Fruit fly (Drosophila melanogaster): ENCODE results near the gene COX6AL2.
A peak's percentile ranks its signal among the peaks of the same experiment; 100 is the strongest.

The COX6AL2 gene

DNA sequence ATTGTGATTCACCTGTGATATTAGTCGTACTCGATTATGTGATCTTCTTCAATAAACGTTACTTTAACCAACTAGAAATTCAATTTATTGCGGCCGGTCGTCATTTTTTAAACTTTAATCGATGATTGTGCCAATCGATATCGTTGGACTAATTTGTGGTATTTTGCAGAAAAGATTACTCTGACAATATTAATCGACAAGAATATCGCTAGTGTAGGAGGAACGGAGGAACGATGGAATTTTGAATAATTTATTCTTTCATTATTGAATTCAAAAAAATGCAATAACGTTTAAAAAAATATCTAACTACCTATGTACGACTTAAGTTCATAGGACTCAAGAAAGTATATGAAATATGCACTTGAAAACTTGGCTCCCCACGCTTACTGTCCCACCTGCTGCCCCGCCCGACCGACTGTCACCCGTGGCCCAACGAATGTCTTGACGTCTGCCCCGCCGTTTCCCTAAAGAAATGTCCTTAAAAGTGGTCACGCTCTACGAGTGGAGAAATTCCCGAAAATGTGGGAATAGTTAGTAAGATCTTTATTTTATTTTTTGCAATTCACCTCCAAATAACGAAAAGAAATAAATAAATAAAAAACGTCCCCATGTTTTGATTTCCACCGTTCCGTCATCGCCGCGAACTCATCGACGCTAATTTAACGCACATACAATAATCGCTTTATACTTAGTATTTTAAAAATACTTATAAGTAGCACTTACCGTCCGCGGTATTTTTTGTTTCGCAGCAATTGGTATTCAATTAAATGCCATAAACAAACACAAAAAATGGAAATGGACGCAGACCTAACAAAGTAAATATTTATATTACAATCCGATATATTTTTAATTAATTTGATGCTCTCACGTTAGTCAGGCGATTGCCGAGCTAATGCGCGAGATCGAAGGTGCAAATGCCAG is 48.2 kb downstream of the COX6AL2 start, which contains the start of gene CG14074 (continued):
- TF ChIP-seq vnd (GFP tag; IDR thresholded peaks at IDR 0.05; ENCODE audit: partially characterized antibody) = peak; percentile 42; the same call in 1 of the 3 replicates
- no peak for TF ChIP-seq bab2 (GFP tag; optimal IDR thresholded peaks at IDR 0.05)
- no peak for TF ChIP-seq caup (GFP tag; optimal IDR thresholded peaks at IDR 0.05; ENCODE audit: severe bottlenecking)
- peak; percentile 78 for TF ChIP-seq CG6791 (GFP tag; IDR thresholded peaks at IDR 0.05; ENCODE audit: partially characterized antibody)
- TF ChIP-seq CG8290 (GFP tag; optimal IDR thresholded peaks at IDR 0.05) = peak; percentile 12
- peak; percentile 59 to 72 for TF ChIP-seq CG8290 (tag; optimal IDR thresholded peaks at IDR 0.05)
- no peak for TF ChIP-seq CG18599 (GFP tag; optimal IDR thresholded peaks at IDR 0.05)
- TF ChIP-seq Ets97D (GFP tag; optimal IDR thresholded peaks at IDR 0.05) = no peak
- peak; percentile 39; the same call in 1 of the 2 replicates for TF ChIP-seq hbn (GFP tag; IDR thresholded peaks at IDR 0.05; ENCODE audit: partially characterized antibody)
- TF ChIP-seq HLH4C (GFP tag; IDR thresholded peaks at IDR 0.05; ENCODE audit: partially characterized antibody) = peak; percentile 59; the same call in 2 of the 3 replicates
- no peak for TF ChIP-seq Fer3 (tag; optimal IDR thresholded peaks at IDR 0.05)
- no peak for TF ChIP-seq CG4730 (GFP tag; IDR thresholded peaks at IDR 0.05)
- no peak for TF ChIP-seq Dad (GFP tag; optimal IDR thresholded peaks at IDR 0.05)
- no peak for TF ChIP-seq CG8089 (GFP tag; optimal IDR thresholded peaks at IDR 0.05)
- peak; percentile 9 for TF ChIP-seq Lhr (GFP tag; optimal IDR thresholded peaks at IDR 0.05)
- no peak for TF ChIP-seq wor (GFP tag; IDR thresholded peaks at IDR 0.05)
- TF ChIP-seq sc (optimal IDR thresholded peaks at IDR 0.05) = no peak
- TF ChIP-seq sc (GFP tag; optimal IDR thresholded peaks at IDR 0.05) = no peak
- no peak for TF ChIP-seq CG13894 (tag; optimal IDR thresholded peaks at IDR 0.05)
- no peak for TF ChIP-seq CG6654 (GFP tag; optimal IDR thresholded peaks at IDR 0.05)
- no peak for TF ChIP-seq jumu (GFP tag; optimal IDR thresholded peaks at IDR 0.05)
- no peak for TF ChIP-seq CG12391 (tag; optimal IDR thresholded peaks at IDR 0.05)
- TF ChIP-seq Vsx1 (GFP tag; optimal IDR thresholded peaks at IDR 0.05) = peak; percentile 2
- no peak for TF ChIP-seq slbo (GFP tag; IDR thresholded peaks at IDR 0.05)
- no peak for TF ChIP-seq CG18476 (GFP tag; optimal IDR thresholded peaks at IDR 0.05)
- no peak for TF ChIP-seq bigmax (GFP tag; optimal IDR thresholded peaks at IDR 0.05)
- TF ChIP-seq onecut (GFP tag; IDR thresholded peaks at IDR 0.05) = no peak
- no peak for TF ChIP-seq cato (GFP tag; optimal IDR thresholded peaks at IDR 0.05; ENCODE audit: borderline replicate concordance)
- TF ChIP-seq eyg (GFP tag; optimal IDR thresholded peaks at IDR 0.05) = no peak
- peak; percentile 69; the same call in 1 of the 2 replicates for TF ChIP-seq ato (GFP tag; IDR thresholded peaks at IDR 0.05; ENCODE audit: partially characterized antibody)
- peak; percentile 81 for TF ChIP-seq zen2 (GFP tag; IDR thresholded peaks at IDR 0.05; ENCODE audit: partially characterized antibody)
- peak; percentile 64 for TF ChIP-seq unc-4 (GFP tag; IDR thresholded peaks at IDR 0.05; ENCODE audit: partially characterized antibody)
- peak; percentile 59 for TF ChIP-seq CG34224 (GFP tag; IDR thresholded peaks at IDR 0.05; ENCODE audit: partially characterized antibody)
- TF ChIP-seq cad (GFP tag; optimal IDR thresholded peaks at IDR 0.05) = no peak
- TF ChIP-seq Scr (GFP tag; IDR thresholded peaks at IDR 0.05; ENCODE audit: partially characterized antibody) = peak; percentile 66
- peak; percentile 18 for TF ChIP-seq CG9797 (GFP tag; optimal IDR thresholded peaks at IDR 0.05)
- TF ChIP-seq MESR4 (GFP tag; optimal IDR thresholded peaks at IDR 0.05) = peak; percentile 47
- TF ChIP-seq ssp (GFP tag; IDR thresholded peaks at IDR 0.05) = no peak
- TF ChIP-seq CG34422 (GFP tag; IDR thresholded peaks at IDR 0.05) = no peak
- TF ChIP-seq Doc3 (GFP tag; IDR thresholded peaks at IDR 0.05; ENCODE audit: partially characterized antibody) = peak; percentile 44; the same call in 1 of the 3 replicates
- peak; percentile 68 for TF ChIP-seq CG7963 (GFP tag; IDR thresholded peaks at IDR 0.05; ENCODE audit: partially characterized antibody)
- no peak for TF ChIP-seq CG9817 (tag; optimal IDR thresholded peaks at IDR 0.05)
- TF ChIP-seq vvl (GFP tag; IDR thresholded peaks at IDR 0.05) = peak; percentile 60
- TF ChIP-seq CG13424 (tag; optimal IDR thresholded peaks at IDR 0.05) = no peak
- no peak for TF ChIP-seq CG15269 (tag; optimal IDR thresholded peaks at IDR 0.05)
- TF ChIP-seq CG9437 (GFP tag; optimal IDR thresholded peaks at IDR 0.05) = no peak
- TF ChIP-seq shn (GFP tag; optimal IDR thresholded peaks at IDR 0.05) = no peak

Data from whole organism, embryonic.